Comparison of ENCODE assay signal across 3 worm cellular contexts in genomic region chrIV:12835363-12835762, ce11.
A peak's percentile ranks its signal among the peaks of the same experiment; 100 is the strongest.
TF ChIP-seq lines count a peak whose summit lies in the region.

No protein-coding gene starts in this region.

TF ChIP-seq in whole organism, L3 larva, 47 proteins besides CTCF, POLR2A, EP300 and RAD21:
- TF ChIP-seq nhr-43 (tag; optimal IDR thresholded peaks at IDR 0.05; lab: Kevin White, UChicago; ENCODE audit: poor library complexity, severe bottlenecking): no peak
- TF ChIP-seq nhr-25 (tag; optimal IDR thresholded peaks at IDR 0.05; lab: Kevin White, UChicago): peak; percentile 11
- no peak for TF ChIP-seq ZK546.5 (tag; optimal IDR thresholded peaks at IDR 0.05; lab: Kevin White, UChicago)

TF ChIP-seq in whole organism, L4 larva, 104 proteins besides CTCF, POLR2A, EP300 and RAD21:
- TF ChIP-seq aha-1 (tag; lab: Kevin White, UChicago) (peak; percentile 81), pha-4 (GFP tag; IDR thresholded peaks at IDR 0.05; lab: Robert Waterston, UW) (peak; percentile 49; the same call in 1 of the 2 replicates), pha-4 (tag; optimal IDR thresholded peaks at IDR 0.05; lab: Kevin White, UChicago) (no peak), nhr-6 (tag; optimal IDR thresholded peaks at IDR 0.05; lab: Kevin White, UChicago) (peak; percentile 2), hlh-30 (tag; optimal IDR thresholded peaks at IDR 0.05; lab: Kevin White, UChicago; ENCODE audit: insufficient read depth) (peak; percentile 9), tra-1 (GFP tag; IDR thresholded peaks at IDR 0.05; lab: Robert Waterston, UW) (peak; percentile 69; the same call in 1 of the 2 replicates), mes-2 (tag; optimal IDR thresholded peaks at IDR 0.05; lab: Kevin White, UChicago; ENCODE audit: poor library complexity, severe bottlenecking) (peak; percentile 2), nhr-48 (tag; optimal IDR thresholded peaks at IDR 0.05; lab: Kevin White, UChicago) (peak; percentile 29), lin-1 (GFP tag; IDR thresholded peaks at IDR 0.05; lab: Robert Waterston, UW) (0 out of 2 replicates have a peak, but pooled peaks have one; percentile 34), dmd-6 (GFP tag; IDR thresholded peaks at IDR 0.05; lab: Robert Waterston, UW) (peak; percentile 96), F44E2.7 (GFP tag; IDR thresholded peaks at IDR 0.05; lab: Robert Waterston, UW) (no peak), dve-1 (tag; optimal IDR thresholded peaks at IDR 0.05; lab: Kevin White, UChicago; ENCODE audit: insufficient read depth) (peak; percentile 56), spr-3 (GFP tag; optimal IDR thresholded peaks at IDR 0.05; lab: Kevin White, UChicago) (no peak), T20F7.1 (GFP tag; optimal IDR thresholded peaks at IDR 0.05; lab: Kevin White, UChicago) (no peak), hlh-11 (tag; optimal IDR thresholded peaks at IDR 0.05; lab: Kevin White, UChicago) (peak; percentile 6), ceh-20 (GFP tag; IDR thresholded peaks at IDR 0.05; lab: Robert Waterston, UW) (0 out of 2 replicates have a peak, but pooled peaks have one; percentile 11)

TF ChIP-seq in whole organism, young adult, 124 proteins besides CTCF, POLR2A, EP300 and RAD21:
- no peak for TF ChIP-seq Y56A3A.18 (GFP tag; IDR thresholded peaks at IDR 0.05; lab: Robert Waterston, UW)
- no peak for TF ChIP-seq snpc-4 (GFP tag; optimal IDR thresholded peaks at IDR 0.05; lab: Kevin White, UChicago)
- no peak for TF ChIP-seq snpc-4 (tag; optimal IDR thresholded peaks at IDR 0.05; lab: Kevin White, UChicago)
- 0 out of 2 replicates have a peak, but pooled peaks have one; percentile 9 for TF ChIP-seq hmg-1.2 (GFP tag; IDR thresholded peaks at IDR 0.05; lab: Robert Waterston, UW)
- TF ChIP-seq snpc-1.3 (tag; optimal IDR thresholded peaks at IDR 0.05; lab: Kevin White, UChicago; ENCODE audit: insufficient read depth): no peak
- TF ChIP-seq somi-1 (GFP tag; optimal IDR thresholded peaks at IDR 0.05; lab: Kevin White, UChicago): no peak
- no peak for TF ChIP-seq lin-35 (GFP tag; optimal IDR thresholded peaks at IDR 0.05; lab: Kevin White, UChicago)
- TF ChIP-seq let-607 (tag; optimal IDR thresholded peaks at IDR 0.05; lab: Kevin White, UChicago): peak; percentile 77 to 89
- TF ChIP-seq nhr-80 (tag; optimal IDR thresholded peaks at IDR 0.05; lab: Kevin White, UChicago): peak; percentile 90
- no peak for TF ChIP-seq zfh-2 (GFP tag; conservative IDR thresholded peaks at IDR 0.05; lab: Robert Waterston, UW)
- TF ChIP-seq C06A6.2 (GFP tag; conservative IDR thresholded peaks at IDR 0.05; lab: Robert Waterston, UW): no peak
- peak; percentile 20 for TF ChIP-seq lin-40 (tag; optimal IDR thresholded peaks at IDR 0.05; lab: Kevin White, UChicago)
- TF ChIP-seq ztf-25 (GFP tag; IDR thresholded peaks at IDR 0.05; lab: Robert Waterston, UW): no peak
- peak; percentile 40; the same call in 1 of the 2 replicates for TF ChIP-seq dox-1 (GFP tag; IDR thresholded peaks at IDR 0.05; lab: Robert Waterston, UW)
- TF ChIP-seq nhr-90 (tag; optimal IDR thresholded peaks at IDR 0.05; lab: Kevin White, UChicago): no peak
- TF ChIP-seq ekl-4 (GFP tag; IDR thresholded peaks at IDR 0.05; lab: Robert Waterston, UW): 0 out of 2 replicates have a peak, but pooled peaks have one; percentile 30
- TF ChIP-seq ztf-26 (tag; optimal IDR thresholded peaks at IDR 0.05; lab: Kevin White, UChicago): no peak
